Fruit fly (Drosophila melanogaster): ENCODE measurements around the gene Axn.

DNA sequence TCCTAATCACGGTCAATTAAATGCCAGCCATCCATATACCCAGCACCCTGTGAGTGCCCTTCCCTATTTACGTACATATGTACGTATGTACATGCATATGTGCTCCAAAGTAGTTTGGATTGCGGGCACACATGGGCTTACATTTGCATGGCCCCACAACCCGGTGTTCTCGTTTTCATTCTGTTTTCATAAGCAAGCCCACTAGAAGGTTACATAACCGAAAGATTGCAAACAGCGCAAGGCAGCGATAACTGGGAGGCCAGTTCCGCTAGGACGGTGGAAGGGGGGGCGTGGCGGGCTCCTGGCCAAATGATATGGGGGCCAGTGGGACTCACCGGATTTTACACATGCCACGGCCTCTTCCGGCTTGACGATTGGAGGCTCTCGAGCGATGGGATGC, 8.2 kb upstream of the Axn start:
- TF ChIP-seq CG4496 (GFP tag; IDR thresholded peaks at IDR 0.05) = no peak
- no peak for TF ChIP-seq CG17806 (tag; optimal IDR thresholded peaks at IDR 0.05)
- no peak for TF ChIP-seq CG34367 (tag; optimal IDR thresholded peaks at IDR 0.05)

Measured in whole organism, pupa.